Worm (Caenorhabditis elegans): ENCODE results near the gene nhr-178.

nhr-178 gene

DNA sequence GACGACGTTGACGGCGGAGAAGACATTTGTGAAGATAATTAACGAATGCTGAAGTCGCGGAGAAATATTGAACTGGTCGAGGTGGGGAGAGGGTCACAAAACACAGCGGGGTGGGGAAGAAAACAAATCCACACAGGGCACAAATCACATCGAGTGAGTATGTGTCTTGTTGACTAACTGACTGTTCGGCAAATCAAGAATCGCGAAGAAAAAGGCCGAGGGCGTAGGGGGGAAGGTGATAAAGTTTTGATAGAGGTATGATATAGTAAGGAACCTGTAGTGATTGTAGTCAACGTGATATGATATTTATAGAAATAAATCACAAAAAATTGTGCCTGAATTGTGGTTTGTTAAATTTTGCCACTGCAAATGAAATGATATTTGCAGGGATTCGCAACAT is at the start of gene nhr-178 (continued):
- TF ChIP-seq skn-1 (tag; optimal IDR thresholded peaks at IDR 0.05) = no peak
- no peak for TF ChIP-seq lin-39 (tag; optimal IDR thresholded peaks at IDR 0.05)
- TF ChIP-seq elt-3 (tag; optimal IDR thresholded peaks at IDR 0.05) = peak in 3 of 6 experiments; percentile 10 to 65 (median 46)
- no peak for TF ChIP-seq xbp-1 (tag; optimal IDR thresholded peaks at IDR 0.05)
- TF ChIP-seq rnt-1 (tag; optimal IDR thresholded peaks at IDR 0.05) = no peak
- TF ChIP-seq fos-1 (tag; optimal IDR thresholded peaks at IDR 0.05) = no peak
- TF ChIP-seq nhr-237 (tag; optimal IDR thresholded peaks at IDR 0.05) = no peak
- no peak for TF ChIP-seq isw-1 (GFP tag; IDR thresholded peaks at IDR 0.05)
- no peak for TF ChIP-seq ama-1 (optimal IDR thresholded peaks at IDR 0.05)
- TF ChIP-seq nhr-71 (tag; optimal IDR thresholded peaks at IDR 0.05) = peak; percentile 62
- TF ChIP-seq Y116A8C.19 (tag; optimal IDR thresholded peaks at IDR 0.05; ENCODE audit: borderline replicate concordance) = no peak
- no peak for TF ChIP-seq lin-14 (GFP tag; optimal IDR thresholded peaks at IDR 0.05)
- TF ChIP-seq grh-1 (GFP tag; IDR thresholded peaks at IDR 0.05) = no peak
- no peak for TF ChIP-seq aly-2 (tag; optimal IDR thresholded peaks at IDR 0.05)
- no peak for TF ChIP-seq nhr-28 (tag; optimal IDR thresholded peaks at IDR 0.05)
- TF ChIP-seq fkh-8 (tag; optimal IDR thresholded peaks at IDR 0.05) = no peak
- TF ChIP-seq swsn-7 (tag; optimal IDR thresholded peaks at IDR 0.05) = no peak
- TF ChIP-seq nhr-20 (tag; optimal IDR thresholded peaks at IDR 0.05) = peak; percentile 68
- no peak for TF ChIP-seq jun-1 (tag; optimal IDR thresholded peaks at IDR 0.05)
- no peak for TF ChIP-seq ces-1 (GFP tag; optimal IDR thresholded peaks at IDR 0.05)
- TF ChIP-seq lin-13 (GFP tag; optimal IDR thresholded peaks at IDR 0.05) = no peak
- no peak for TF ChIP-seq vab-15 (tag; optimal IDR thresholded peaks at IDR 0.05)
- TF ChIP-seq unc-30 (tag; optimal IDR thresholded peaks at IDR 0.05) = no peak
- TF ChIP-seq egl-13 (tag; optimal IDR thresholded peaks at IDR 0.05) = no peak
- no peak for TF ChIP-seq fkh-4 (tag; optimal IDR thresholded peaks at IDR 0.05; ENCODE audit: borderline replicate concordance)
- no peak for TF ChIP-seq ets-5 (GFP tag; IDR thresholded peaks at IDR 0.05)
- TF ChIP-seq nhr-11 (tag; optimal IDR thresholded peaks at IDR 0.05) = no peak
- no peak for TF ChIP-seq fkh-10 (GFP tag; optimal IDR thresholded peaks at IDR 0.05)
- no peak for TF ChIP-seq pqm-1 (tag; optimal IDR thresholded peaks at IDR 0.05)
- peak; percentile 33 for TF ChIP-seq snu-23 (GFP tag; optimal IDR thresholded peaks at IDR 0.05)
- no peak for TF ChIP-seq irx-1 (tag; optimal IDR thresholded peaks at IDR 0.05)

DNA sequence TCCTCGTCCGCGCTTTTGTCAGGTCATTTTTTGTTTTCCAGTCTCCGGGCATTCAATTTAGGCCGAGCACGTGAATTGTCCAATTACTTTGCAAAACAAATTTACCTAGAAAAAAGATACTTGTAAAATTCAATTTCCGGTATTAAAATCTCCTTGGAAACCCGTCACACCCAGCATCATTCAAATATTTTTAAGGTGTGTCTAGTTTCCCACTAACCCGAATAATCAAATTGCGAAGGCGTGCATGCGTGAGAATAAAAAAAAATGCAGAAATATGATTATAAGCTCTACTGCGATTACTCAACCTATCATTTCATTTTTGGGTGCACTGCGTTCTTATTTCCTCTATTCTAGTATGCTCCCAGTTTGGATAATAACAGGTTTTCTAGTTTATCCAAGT is 47.1 kb upstream of the nhr-178 start, which contains the start of gene irld-11:
Gene irld-11 (plus strand): TSS at position 301 of the 400 bp plus-strand sequence.
- TF ChIP-seq nhr-20 (tag; optimal IDR thresholded peaks at IDR 0.05) = peak; percentile 32
- TF ChIP-seq fkh-8 (tag; optimal IDR thresholded peaks at IDR 0.05) = peak; percentile 82
- TF ChIP-seq nhr-84 (tag; optimal IDR thresholded peaks at IDR 0.05) = no peak
- no peak for TF ChIP-seq snu-23 (GFP tag; optimal IDR thresholded peaks at IDR 0.05)
- TF ChIP-seq sptf-1 (tag; optimal IDR thresholded peaks at IDR 0.05) = no peak

DNA sequence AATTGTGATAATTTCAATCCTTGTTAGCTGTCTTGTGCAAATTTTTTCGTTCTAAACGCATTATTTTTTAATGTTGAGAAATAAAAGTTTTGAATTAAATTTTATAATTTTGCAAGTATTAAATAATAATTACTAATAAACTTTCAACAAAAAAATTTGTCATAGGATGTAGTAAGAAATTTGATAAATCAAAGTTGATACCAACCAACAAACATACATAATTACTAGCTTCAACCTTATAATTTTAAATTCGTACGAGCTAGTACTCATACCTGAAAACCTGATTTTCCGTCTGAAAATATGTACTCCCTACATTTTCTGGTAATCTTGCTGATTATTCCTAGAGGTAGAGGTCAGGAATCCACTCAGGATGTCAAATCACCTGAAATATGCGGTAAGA is 43.3 kb upstream of the nhr-178 start, which contains the start of gene irld-44:
Gene irld-44 (plus strand): TSS at position 301 of the 400 bp plus-strand sequence.
- TF ChIP-seq lsy-2 (tag; optimal IDR thresholded peaks at IDR 0.05) = no peak
- no peak for TF ChIP-seq jun-1 (tag; optimal IDR thresholded peaks at IDR 0.05)
- no peak for TF ChIP-seq unc-30 (tag; optimal IDR thresholded peaks at IDR 0.05)
- no peak for TF ChIP-seq tlp-1 (tag; optimal IDR thresholded peaks at IDR 0.05)
- TF ChIP-seq lin-15B (tag; optimal IDR thresholded peaks at IDR 0.05) = no peak
- TF ChIP-seq unc-98 (GFP tag; IDR thresholded peaks at IDR 0.05) = no peak
- TF ChIP-seq unc-130 (tag; optimal IDR thresholded peaks at IDR 0.05) = no peak
- TF ChIP-seq nhr-12 (tag; optimal IDR thresholded peaks at IDR 0.05) = no peak
- TF ChIP-seq mdl-1 (tag; optimal IDR thresholded peaks at IDR 0.05) = no peak
- no peak for TF ChIP-seq egl-13 (tag; optimal IDR thresholded peaks at IDR 0.05)
- no peak for TF ChIP-seq sptf-1 (tag; optimal IDR thresholded peaks at IDR 0.05)
- no peak for TF ChIP-seq ces-1 (GFP tag; optimal IDR thresholded peaks at IDR 0.05)

DNA sequence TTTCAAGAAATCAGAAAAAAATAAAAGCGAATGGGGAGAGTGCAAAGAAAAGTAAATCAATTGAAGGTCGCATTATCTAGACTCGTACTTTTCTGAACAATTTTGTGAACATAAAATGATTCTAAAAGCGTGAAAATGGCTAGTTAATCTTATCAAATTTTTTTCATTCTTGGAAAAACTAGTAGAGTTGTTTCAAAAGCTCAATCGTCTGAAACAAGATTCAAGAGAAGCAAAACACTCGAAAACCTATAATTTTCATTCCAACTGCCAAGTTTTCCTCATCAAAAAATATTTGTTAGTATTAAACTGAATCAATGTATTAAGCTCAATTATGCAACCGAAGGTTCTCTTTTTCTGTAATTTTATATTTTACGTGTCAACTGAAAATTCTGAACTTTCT is 40.2 kb upstream of the nhr-178 start, which contains the start of gene irld-45:
Gene irld-45 (plus strand): TSS at position 301 of the 400 bp plus-strand sequence.
- TF ChIP-seq lir-3 (tag; optimal IDR thresholded peaks at IDR 0.05; ENCODE audit: poor library complexity) (no peak), unc-86 (tag; optimal IDR thresholded peaks at IDR 0.05) (no peak), unc-98 (GFP tag; IDR thresholded peaks at IDR 0.05) (no peak), ets-5 (GFP tag; IDR thresholded peaks at IDR 0.05) (no peak), ceh-63 (GFP tag; optimal IDR thresholded peaks at IDR 0.05) (no peak), C04F5.9 (tag; optimal IDR thresholded peaks at IDR 0.05) (no peak), ceh-90 (tag; optimal IDR thresholded peaks at IDR 0.05) (no peak), lin-15B (tag; optimal IDR thresholded peaks at IDR 0.05) (no peak), lin-35 (GFP tag; optimal IDR thresholded peaks at IDR 0.05) (no peak), elt-2 (tag; optimal IDR thresholded peaks at IDR 0.05) (no peak), dpl-1 (GFP tag; optimal IDR thresholded peaks at IDR 0.05) (no peak)
